Worm (Caenorhabditis elegans) whole organism, L4 larva: ENCODE results near the gene C14E2.6.
A peak's percentile ranks its signal among the peaks of the same experiment; 100 is the strongest.

Experiments
- F10B5.3 ChIP-seq: sonication (generic microtip); optimal IDR thresholded peaks from 2 replicates; lab custom pipeline; 2016; ENCODE audit warnings: mild to moderate bottlenecking, missing genetic modification characterization, missing compliant biosample characterization
- F26F4.8 ChIP-seq: fragments of 200-800 bp; sonication (Bioruptor generic); conservative IDR thresholded peaks from 2 replicates; pipeline ENCODE4 v1.3.6; 2022; ENCODE audit warnings: missing genetic modification characterization, missing compliant biosample characterization
- F44E2.7 ChIP-seq: fragments of 200-800 bp; sonication (Bioruptor generic); IDR thresholded peaks from 2 replicates; pipeline ENCODE4 v2.1.2; 2022; ENCODE audit warnings: missing genetic modification characterization, missing compliant biosample characterization
- R02D3.7 ChIP-seq: fragments of 150-350 bp; sonication (generic microtip); optimal IDR thresholded peaks from 3 replicates; lab custom pipeline; 2014; ENCODE audit warnings: missing biosample characterization, missing genetic modification characterization
- Y105C5A.15 ChIP-seq: fragments of 200-800 bp; sonication (Bioruptor generic); IDR thresholded peaks from 2 replicates; pipeline ENCODE4 v1.3.6; 2022; ENCODE audit warnings: missing genetic modification characterization, missing compliant biosample characterization
- Y75B8A.6 ChIP-seq: fragments of 200-800 bp; sonication (Bioruptor generic); IDR thresholded peaks from 2 replicates; pipeline ENCODE4 v1.3.6; 2022; ENCODE audit warnings: missing genetic modification reagents, missing genetic modification characterization, missing compliant biosample characterization
- ZK337.2 ChIP-seq: fragments of 200-800 bp; sonication (Bioruptor generic); IDR thresholded peaks from 2 replicates; pipeline ENCODE4 v1.3.6; 2022; ENCODE audit warnings: missing genetic modification reagents, missing genetic modification characterization, missing compliant biosample characterization
- ZK546.5 ChIP-seq, 2 experiments: sonication (generic microtip); optimal IDR thresholded peaks; 2 replicates each; lab custom pipeline; 2017; ENCODE audit warnings: missing biosample characterization in 2 of 2, missing genetic modification characterization in 2 of 2
- arid-1 ChIP-seq: fragments of 200-800 bp; sonication (Bioruptor generic); conservative IDR thresholded peaks from 2 replicates; pipeline ENCODE4 v1.3.6; 2022; ENCODE audit warnings: missing genetic modification reagents, missing genetic modification characterization, missing compliant biosample characterization
- attf-4 ChIP-seq: sonication (generic microtip); optimal IDR thresholded peaks from 3 replicates; lab custom pipeline; 2017; ENCODE audit warnings: missing biosample characterization, missing genetic modification characterization
- ceh-20 ChIP-seq: fragments of 200-800 bp; sonication (Bioruptor generic); IDR thresholded peaks from 2 replicates; pipeline ENCODE4 v1.3.6; 2022; ENCODE audit warnings: missing genetic modification reagents, missing genetic modification characterization, missing compliant biosample characterization
- ceh-28 ChIP-seq: fragments of 150-350 bp; optimal IDR thresholded peaks from 2 replicates; lab custom pipeline; 2014; ENCODE audit warnings: missing biosample characterization, missing genetic modification reagents, missing genetic modification characterization
- ceh-62 ChIP-seq: sonication (generic microtip); optimal IDR thresholded peaks from 2 replicates; lab custom pipeline; 2017; ENCODE audit warnings: missing biosample characterization, missing genetic modification characterization
- daf-12 ChIP-seq: fragments of 150-350 bp; optimal IDR thresholded peaks from 2 replicates; lab custom pipeline; 2014; ENCODE audit warnings: missing biosample characterization, missing genetic modification reagents, missing genetic modification characterization
- daf-16 ChIP-seq, 3 experiments: sonication (generic microtip); optimal IDR thresholded peaks; 2 replicates each; lab custom pipeline; 2016 to 2017; ENCODE audit warnings: missing genetic modification characterization in 3 of 3, missing genetic modification reagents in 3 of 3, mild to moderate bottlenecking in 2 of 3, missing compliant biosample characterization in 2 of 3, missing biosample characterization in 1 of 3, moderate library complexity in 1 of 3
- daf-19 ChIP-seq: fragments of 200-800 bp; sonication (Bioruptor generic); conservative IDR thresholded peaks from 2 replicates; pipeline ENCODE4 v1.3.6; 2022; ENCODE audit warnings: missing genetic modification characterization, missing compliant biosample characterization
- dmd-6 ChIP-seq: fragments of 200-800 bp; sonication (Bioruptor generic); IDR thresholded peaks from 2 replicates; pipeline ENCODE4 v1.3.6; 2022; ENCODE audit warnings: missing genetic modification reagents, missing genetic modification characterization, missing compliant biosample characterization
- duxl-1 ChIP-seq: sonication (generic microtip); optimal IDR thresholded peaks from 2 replicates; lab custom pipeline; 2016; ENCODE audit warnings: mild to moderate bottlenecking, missing genetic modification characterization, moderate library complexity, missing compliant biosample characterization; ENCODE audit not compliant: poor library complexity
- dve-1 ChIP-seq: sonication (generic microtip); optimal IDR thresholded peaks from 2 replicates; lab custom pipeline; 2017; ENCODE audit warnings: antibody characterized with exemption, mild to moderate bottlenecking, missing genetic modification characterization, missing compliant biosample characterization; ENCODE audit not compliant: insufficient read depth
- egl-27 ChIP-seq: sonication (generic microtip); optimal IDR thresholded peaks from 3 replicates; lab custom pipeline; 2017; ENCODE audit warnings: missing biosample characterization, missing genetic modification reagents, missing genetic modification characterization
- egl-43 ChIP-seq: fragments of 200-800 bp; sonication (Bioruptor generic); IDR thresholded peaks from 2 replicates; pipeline ENCODE4 v1.3.6; 2022; ENCODE audit warnings: missing genetic modification reagents, missing genetic modification characterization, missing compliant biosample characterization
- fkh-10 ChIP-seq: fragments of 150-350 bp; optimal IDR thresholded peaks from 2 replicates; lab custom pipeline; 2014; ENCODE audit warnings: missing biosample characterization, missing genetic modification reagents, missing genetic modification characterization
- hlh-11 ChIP-seq: fragments of 200-800 bp; sonication (Bioruptor generic); optimal IDR thresholded peaks from 2 replicates; lab custom pipeline; 2018; ENCODE audit warnings: mild to moderate bottlenecking, missing genetic modification characterization, missing compliant biosample characterization
- lim-7 ChIP-seq: fragments of 200-800 bp; sonication (Bioruptor generic); IDR thresholded peaks from 2 replicates; pipeline ENCODE4 v1.3.6; 2022; ENCODE audit warnings: missing genetic modification characterization, missing compliant biosample characterization
- lin-1 ChIP-seq: fragments of 200-800 bp; sonication (Bioruptor generic); IDR thresholded peaks from 2 replicates; pipeline ENCODE4 v1.3.6; 2022; ENCODE audit warnings: missing genetic modification reagents, missing genetic modification characterization, missing compliant biosample characterization
- lin-38 ChIP-seq: fragments of 200-800 bp; sonication (Bioruptor generic); IDR thresholded peaks from 2 replicates; pipeline ENCODE4 v1.3.6; 2022; ENCODE audit warnings: missing genetic modification reagents, missing genetic modification characterization, missing compliant biosample characterization
- lin-39 ChIP-seq: fragments of 150-350 bp; optimal IDR thresholded peaks from 2 replicates; lab custom pipeline; 2014; ENCODE audit warnings: missing biosample characterization, missing genetic modification reagents, missing genetic modification characterization
- lir-3 ChIP-seq: sonication (generic microtip); optimal IDR thresholded peaks from 2 replicates; lab custom pipeline; 2016; ENCODE audit warnings: mild to moderate bottlenecking, missing genetic modification characterization, missing compliant biosample characterization
- madf-9 ChIP-seq: fragments of 200-800 bp; sonication (Bioruptor generic); conservative IDR thresholded peaks from 2 replicates; pipeline ENCODE4 v1.3.6; 2022; ENCODE audit warnings: missing genetic modification reagents, missing genetic modification characterization, missing compliant biosample characterization
- mep-1 ChIP-seq: fragments of 150-350 bp; sonication (generic microtip); optimal IDR thresholded peaks from 3 replicates; lab custom pipeline; 2014; ENCODE audit warnings: missing biosample characterization, missing genetic modification characterization
- mes-2 ChIP-seq: sonication (generic microtip); optimal IDR thresholded peaks from 2 replicates; lab custom pipeline; 2016; ENCODE audit warnings: missing genotype, mild to moderate bottlenecking, missing genetic modification characterization, missing compliant biosample characterization; ENCODE audit not compliant: poor library complexity, severe bottlenecking
- mxl-2 ChIP-seq: fragments of 200-800 bp; sonication (Bioruptor generic); conservative IDR thresholded peaks from 2 replicates; pipeline ENCODE4 v1.3.6; 2022; ENCODE audit warnings: missing genetic modification reagents, missing genetic modification characterization, missing compliant biosample characterization
- mxl-3 ChIP-seq: fragments of 200-800 bp; sonication (Bioruptor generic); optimal IDR thresholded peaks from 2 replicates; lab custom pipeline; 2018; ENCODE audit warnings: mild to moderate bottlenecking, missing genetic modification characterization, missing compliant biosample characterization
- nhr-10 ChIP-seq: fragments of 150-350 bp; optimal IDR thresholded peaks from 2 replicates; lab custom pipeline; 2014; ENCODE audit warnings: missing biosample characterization, missing genetic modification characterization
- nhr-111 ChIP-seq: fragments of 200-800 bp; sonication (Bioruptor generic); optimal IDR thresholded peaks from 2 replicates; lab custom pipeline; 2018; ENCODE audit warnings: mild to moderate bottlenecking, missing genetic modification characterization, missing compliant biosample characterization
- nhr-237 ChIP-seq: sonication (generic microtip); optimal IDR thresholded peaks from 2 replicates; lab custom pipeline; 2017; ENCODE audit warnings: missing biosample characterization, missing genetic modification characterization
- nhr-41 ChIP-seq: fragments of 200-800 bp; sonication (Bioruptor generic); IDR thresholded peaks from 2 replicates; pipeline ENCODE4 v1.3.6; 2022; ENCODE audit warnings: missing genetic modification reagents, missing genetic modification characterization, missing compliant biosample characterization
- nhr-42 ChIP-seq: fragments of 200-800 bp; sonication (Bioruptor generic); IDR thresholded peaks from 2 replicates; pipeline ENCODE4 v1.3.6; 2022; ENCODE audit warnings: missing genetic modification characterization, missing compliant biosample characterization
- nhr-6 ChIP-seq: fragments of 150-350 bp; optimal IDR thresholded peaks from 2 replicates; lab custom pipeline; 2014; ENCODE audit warnings: missing biosample characterization, missing genetic modification characterization
- nhr-76 ChIP-seq: fragments of 150-350 bp; optimal IDR thresholded peaks from 2 replicates; lab custom pipeline; 2014; ENCODE audit warnings: missing biosample characterization, missing genetic modification characterization
- pha-4 ChIP-seq, 2 experiments: fragments of 150-350 bp in 1 of 2; fragments of 200-800 bp in 1 of 2; sonication (Bioruptor generic) in 1 of 2; IDR thresholded peaks in 1 of 2; optimal IDR thresholded peaks in 1 of 2; 2 replicates each; pipeline versions ENCODE4 v1.3.6 to Lab custom; 2014 to 2022; ENCODE audit warnings: missing genetic modification characterization in 2 of 2, missing genetic modification reagents in 2 of 2, missing biosample characterization in 1 of 2, missing compliant biosample characterization in 1 of 2
- php-3 ChIP-seq: fragments of 200-800 bp; sonication (Bioruptor generic); IDR thresholded peaks from 2 replicates; pipeline ENCODE4 v1.3.6; 2022; ENCODE audit warnings: missing genetic modification reagents, missing genetic modification characterization, missing compliant biosample characterization
- rbr-2 ChIP-seq: sonication (generic microtip); optimal IDR thresholded peaks from 2 replicates; lab custom pipeline; 2016; ENCODE audit warnings: missing genotype, missing genetic modification characterization, missing compliant biosample characterization
- saeg-2 ChIP-seq: fragments of 200-800 bp; sonication (Bioruptor generic); IDR thresholded peaks from 2 replicates; pipeline ENCODE4 v1.3.6; 2022; ENCODE audit warnings: missing genetic modification reagents, missing genetic modification characterization, missing compliant biosample characterization
- sdz-12 ChIP-seq: fragments of 200-800 bp; sonication (Bioruptor generic); optimal IDR thresholded peaks from 2 replicates; lab custom pipeline; 2018; ENCODE audit warnings: mild to moderate bottlenecking, missing genetic modification characterization, missing compliant biosample characterization
- skn-1 ChIP-seq: fragments of 150-350 bp; optimal IDR thresholded peaks from 2 replicates; lab custom pipeline; 2014; ENCODE audit warnings: missing biosample characterization, missing genetic modification characterization
- tag-97 ChIP-seq: fragments of 200-800 bp; sonication (Bioruptor generic); IDR thresholded peaks from 2 replicates; pipeline ENCODE4 v1.3.6; 2022; ENCODE audit warnings: missing genetic modification characterization, missing compliant biosample characterization
- tra-1 ChIP-seq: fragments of 200-800 bp; sonication (Bioruptor generic); IDR thresholded peaks from 2 replicates; pipeline ENCODE4 v1.3.6; 2022; ENCODE audit warnings: missing genetic modification reagents, missing genetic modification characterization, missing compliant biosample characterization
- unc-39 ChIP-seq: sonication (generic microtip); optimal IDR thresholded peaks from 2 replicates; lab custom pipeline; 2017; ENCODE audit warnings: missing biosample characterization, missing genetic modification characterization
- ztf-7 ChIP-seq: fragments of 150-350 bp; optimal IDR thresholded peaks from 2 replicates; lab custom pipeline; 2014; ENCODE audit warnings: missing biosample characterization, missing genetic modification characterization

The C14E2.6 gene

DNA sequence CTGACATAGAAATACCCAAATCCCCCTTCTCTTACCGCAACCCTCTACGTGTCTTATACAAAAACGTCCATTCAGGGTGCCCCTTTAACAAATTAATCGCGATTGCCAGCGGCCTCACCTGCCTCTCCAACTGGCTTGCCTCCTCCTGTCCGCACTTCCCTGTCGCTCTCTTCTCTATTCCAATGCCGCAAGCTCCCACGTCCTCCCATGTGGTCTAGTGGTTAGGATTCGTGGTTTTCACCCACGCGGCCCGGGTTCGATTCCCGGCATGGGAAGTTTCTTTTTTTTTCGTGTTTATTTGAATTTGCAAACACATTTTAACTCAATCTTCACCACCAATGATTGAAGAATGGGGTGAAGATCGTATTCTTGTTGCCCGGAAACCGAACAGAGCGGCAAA is 28.8 kb upstream of the C14E2.6 start:
- TF ChIP-seq mxl-2 (GFP tag; lab: Robert Waterston, UW) = 0 out of 2 replicates have a peak, but pooled peaks have one; percentile 27
- 0 out of 2 replicates have a peak, but pooled peaks have one; percentile 18 for TF ChIP-seq tag-97 (GFP tag; lab: Robert Waterston, UW)
- no peak for TF ChIP-seq attf-4 (tag; lab: Kevin White, UChicago)
- TF ChIP-seq pha-4 (GFP tag; IDR thresholded peaks at IDR 0.05; lab: Robert Waterston, UW) = no peak
- TF ChIP-seq pha-4 (tag; optimal IDR thresholded peaks at IDR 0.05; lab: Kevin White, UChicago) = no peak
- TF ChIP-seq mxl-3 (GFP tag; lab: Kevin White, UChicago) = peak; percentile 0
- no peak for TF ChIP-seq dve-1 (tag; lab: Kevin White, UChicago)
- no peak for TF ChIP-seq nhr-76
- TF ChIP-seq php-3 (GFP tag; lab: Robert Waterston, UW) = peak; percentile 74; the same call in 1 of the 2 replicates
- TF ChIP-seq ztf-7 (tag; lab: Kevin White, UChicago) = peak; percentile 59
- peak; percentile 83 for TF ChIP-seq nhr-42 (GFP tag; lab: Robert Waterston, UW)
- TF ChIP-seq fkh-10 (GFP tag; lab: Kevin White, UChicago) = no peak
- peak; percentile 73 for TF ChIP-seq mep-1
- peak; percentile 57; the same call in 1 of the 2 replicates for TF ChIP-seq lin-1 (GFP tag; lab: Robert Waterston, UW)
- TF ChIP-seq nhr-41 = no peak
- 0 out of 2 replicates have a peak, but pooled peaks have one; percentile 43 for TF ChIP-seq saeg-2 (GFP tag; lab: Robert Waterston, UW)
- TF ChIP-seq duxl-1 (tag; lab: Kevin White, UChicago) = peak; percentile 95
- no peak for TF ChIP-seq lin-38 (GFP tag; lab: Robert Waterston, UW)
- no peak for TF ChIP-seq daf-19
- no peak for TF ChIP-seq egl-27
- TF ChIP-seq ceh-28 (tag; lab: Kevin White, UChicago) = no peak
- TF ChIP-seq ceh-20 = no peak
- TF ChIP-seq F44E2.7 (GFP tag; lab: Robert Waterston, UW) = no peak
- peak; percentile 46 for TF ChIP-seq dmd-6 (GFP tag; lab: Robert Waterston, UW)
- TF ChIP-seq lir-3 (tag; lab: Kevin White, UChicago) = peak; percentile 42
- TF ChIP-seq Y105C5A.15 = 0 out of 2 replicates have a peak, but pooled peaks have one; percentile 14
- TF ChIP-seq unc-39 (tag; lab: Kevin White, UChicago) = no peak
- TF ChIP-seq hlh-11 (tag; lab: Kevin White, UChicago) = no peak
- TF ChIP-seq ceh-62 = no peak
- TF ChIP-seq F10B5.3 (tag; lab: Kevin White, UChicago) = peak; percentile 4
- TF ChIP-seq skn-1 = no peak
- TF ChIP-seq daf-12 (tag; lab: Kevin White, UChicago) = no peak
- peak; percentile 66; the same call in 1 of the 2 replicates for TF ChIP-seq madf-9
- no peak for TF ChIP-seq sdz-12 (GFP tag; lab: Kevin White, UChicago)
- TF ChIP-seq R02D3.7 (tag; lab: Kevin White, UChicago) = no peak
- TF ChIP-seq lin-39 (tag; lab: Kevin White, UChicago) = no peak
- no peak for TF ChIP-seq nhr-237 (tag; lab: Kevin White, UChicago)
- peak; percentile 82 for TF ChIP-seq lim-7 (GFP tag; lab: Robert Waterston, UW)
- TF ChIP-seq mes-2 = peak; percentile 80
- no peak for TF ChIP-seq ZK546.5 (tag; optimal IDR thresholded peaks at IDR 0.05; lab: Kevin White, UChicago)
- TF ChIP-seq ZK337.2 (GFP tag; lab: Robert Waterston, UW) = 0 out of 2 replicates have a peak, but pooled peaks have one; percentile 39
- TF ChIP-seq daf-16 (GFP tag; optimal IDR thresholded peaks at IDR 0.05; lab: Kevin White, UChicago) = peak in 1 of 2 experiments; percentile 43
- no peak for TF ChIP-seq daf-16 (tag; optimal IDR thresholded peaks at IDR 0.05; lab: Kevin White, UChicago)
- TF ChIP-seq tra-1 = 0 out of 2 replicates have a peak, but pooled peaks have one; percentile 55
- peak; percentile 86 for TF ChIP-seq egl-43 (GFP tag; lab: Robert Waterston, UW)
- peak; percentile 72; the same call in 1 of the 2 replicates for TF ChIP-seq arid-1 (GFP tag; lab: Robert Waterston, UW)
- TF ChIP-seq Y75B8A.6 (GFP tag; lab: Robert Waterston, UW) = 0 out of 2 replicates have a peak, but pooled peaks have one; percentile 60
- TF ChIP-seq nhr-10 (tag; lab: Kevin White, UChicago) = no peak
- peak; percentile 2 for TF ChIP-seq nhr-6 (tag; lab: Kevin White, UChicago)
- TF ChIP-seq nhr-111 (GFP tag; lab: Kevin White, UChicago) = peak; percentile 14
- TF ChIP-seq rbr-2 = peak; percentile 76
- no peak for TF ChIP-seq F26F4.8
